Worm (Caenorhabditis elegans) whole organism, young adult: ENCODE results near the gene F45D3.2.

ENCODE experiments used
- T07F8.4 ChIP-seq: sonication (generic microtip); optimal IDR thresholded peaks from 2 replicates; lab custom pipeline; 2016; ENCODE audit warnings: mild to moderate bottlenecking, missing genetic modification characterization, moderate library complexity, missing compliant biosample characterization
- ZK185.1 ChIP-seq: sonication (generic microtip); optimal IDR thresholded peaks from 2 replicates; lab custom pipeline; 2016; ENCODE audit warnings: mild to moderate bottlenecking, missing genetic modification characterization, missing compliant biosample characterization; ENCODE audit not compliant: poor library complexity, severe bottlenecking
- ama-1 ChIP-seq, 3 experiments: fragments of 150-350 bp in 1 of 3; sonication (generic microtip) in 2 of 3; optimal IDR thresholded peaks; 2 replicates each; lab custom pipeline; 2014 to 2018; ENCODE audit warnings: missing biosample characterization in 2 of 3, missing genetic modification characterization in 2 of 3, missing genetic modification reagents in 2 of 3
- ceh-58 ChIP-seq: fragments of 200-800 bp; sonication (Bioruptor generic); IDR thresholded peaks from 2 replicates; pipeline ENCODE4 v1.3.6; 2022; ENCODE audit warnings: missing genetic modification characterization, missing compliant biosample characterization
- let-526 ChIP-seq: fragments of 200-800 bp; sonication (Bioruptor generic); IDR thresholded peaks from 2 replicates; pipeline ENCODE4 v1.3.6; 2022; ENCODE audit warnings: missing genetic modification reagents, missing genetic modification characterization, missing compliant biosample characterization
- lin-35 ChIP-seq, 3 experiments: fragments of 150-350 bp in 2 of 3; sonication (generic microtip) in 1 of 3; optimal IDR thresholded peaks; 2 replicates each; lab custom pipeline; 2014 to 2018; ENCODE audit warnings: missing biosample characterization in 3 of 3, missing genetic modification characterization in 3 of 3, missing genetic modification reagents in 3 of 3
- lir-1 ChIP-seq: fragments of 200-800 bp; sonication (Bioruptor generic); conservative IDR thresholded peaks from 2 replicates; pipeline ENCODE4 v1.3.6; 2022; ENCODE audit warnings: missing genetic modification reagents, missing genetic modification characterization, missing compliant biosample characterization
- madf-10 ChIP-seq: sonication (generic microtip); optimal IDR thresholded peaks from 2 replicates; lab custom pipeline; 2016; ENCODE audit warnings: mild to moderate bottlenecking, missing genetic modification characterization, missing compliant biosample characterization
- nfya-1 ChIP-seq: sonication (generic microtip); optimal IDR thresholded peaks from 2 replicates; lab custom pipeline; 2017; ENCODE audit warnings: antibody characterized with exemption, missing compliant biosample characterization, missing genetic modification characterization, borderline replicate concordance; ENCODE audit not compliant: insufficient read depth
- snpc-1.1 ChIP-seq: sonication (generic microtip); optimal IDR thresholded peaks from 2 replicates; lab custom pipeline; 2017; ENCODE audit warnings: missing genetic modification characterization, mild to moderate bottlenecking, missing compliant biosample characterization, antibody characterized with exemption, moderate library complexity, missing genotype, missing genetic modification reagents; ENCODE audit not compliant: insufficient read depth
- snpc-4 ChIP-seq, 5 experiments: fragments of 150-350 bp in 1 of 5; sonication (generic microtip) in 4 of 5; optimal IDR thresholded peaks; 2 replicates each; lab custom pipeline; 2014 to 2018; ENCODE audit warnings: missing genetic modification characterization in 5 of 5, missing biosample characterization in 3 of 5, antibody characterized with exemption in 2 of 5, mild to moderate bottlenecking in 2 of 5, missing compliant biosample characterization in 2 of 5, missing genotype in 2 of 5, moderate library complexity in 2 of 5, missing genetic modification reagents in 1 of 5
- unc-130 ChIP-seq: sonication (generic microtip); optimal IDR thresholded peaks from 2 replicates; lab custom pipeline; 2016; ENCODE audit warnings: missing genetic modification reagents, missing genetic modification characterization, missing compliant biosample characterization
- unc-62 ChIP-seq: fragments of 150-350 bp; optimal IDR thresholded peaks from 2 replicates; lab custom pipeline; 2014; ENCODE audit warnings: missing biosample characterization, missing genetic modification reagents, missing genetic modification characterization
- xnd-1 ChIP-seq: sonication (generic microtip); optimal IDR thresholded peaks from 2 replicates; lab custom pipeline; 2016; ENCODE audit warnings: missing genotype, missing genetic modification reagents, missing genetic modification characterization, missing compliant biosample characterization

- TF ChIP-seq ceh-58 (GFP tag; lab: Robert Waterston, UW) (no peak), xnd-1 (tag; lab: Kevin White, UChicago) (no peak), madf-10 (no peak), T07F8.4 (no peak), ZK185.1 (tag; lab: Kevin White, UChicago) (no peak), snpc-4 (GFP tag; optimal IDR thresholded peaks at IDR 0.05; lab: Kevin White, UChicago) (no peak), snpc-4 (tag; optimal IDR thresholded peaks at IDR 0.05; lab: Kevin White, UChicago) (no peak), nfya-1 (no peak), unc-130 (GFP tag; lab: Kevin White, UChicago) (no peak), snpc-1.1 (tag; lab: Kevin White, UChicago) (no peak), ama-1 (optimal IDR thresholded peaks at IDR 0.05; lab: Kevin White, UChicago) (no peak), ama-1 (GFP tag; optimal IDR thresholded peaks at IDR 0.05; lab: Kevin White, UChicago) (no peak), let-526 (GFP tag; lab: Robert Waterston, UW) (no peak), unc-62 (no peak), lin-35 (GFP tag; optimal IDR thresholded peaks at IDR 0.05; lab: Kevin White, UChicago) (no peak), lir-1 (GFP tag; lab: Robert Waterston, UW) (no peak)
Measured at ce11 chrV:12576495-12576947, 35.7 kb downstream of the F45D3.2 start, which contains the start of gene grl-23.
